Worm (Caenorhabditis elegans): Measurements from ENCODE around the gene srr-6.

DNA sequence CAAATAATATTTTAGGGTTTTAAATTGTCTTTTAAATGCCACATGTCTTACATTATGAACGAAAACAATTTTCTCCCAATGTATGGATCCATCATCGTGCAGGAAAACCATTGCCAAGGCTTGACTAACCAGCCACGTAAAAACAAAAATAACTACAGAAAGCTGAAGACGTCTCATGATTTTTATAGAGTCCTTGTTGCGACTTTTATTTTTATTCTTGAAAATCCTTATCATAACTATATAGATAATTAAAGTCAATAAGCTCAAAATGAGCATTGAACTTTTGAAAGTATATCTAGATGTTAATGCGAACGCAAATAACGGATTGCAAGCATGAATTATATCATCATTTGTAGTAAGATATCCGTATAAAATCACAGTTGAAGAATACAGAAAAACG, 32.5 kb upstream of the srr-6 start:
- TF ChIP-seq nhr-77 (tag; optimal IDR thresholded peaks at IDR 0.05) (no peak), ces-1 (GFP tag; optimal IDR thresholded peaks at IDR 0.05) (no peak), ceh-28 (tag; optimal IDR thresholded peaks at IDR 0.05) (no peak), lin-15B (tag; optimal IDR thresholded peaks at IDR 0.05) (no peak), pha-4 (GFP tag; IDR thresholded peaks at IDR 0.05) (no peak), pha-4 (tag; optimal IDR thresholded peaks at IDR 0.05) (no peak), zfp-3 (GFP tag; conservative IDR thresholded peaks at IDR 0.05) (no peak), unc-130 (GFP tag; optimal IDR thresholded peaks at IDR 0.05) (no peak), madf-5 (GFP tag; IDR thresholded peaks at IDR 0.05) (no peak), lin-13 (GFP tag; optimal IDR thresholded peaks at IDR 0.05) (no peak), ceh-82 (tag; optimal IDR thresholded peaks at IDR 0.05) (no peak), fos-1 (tag; optimal IDR thresholded peaks at IDR 0.05) (no peak), mxl-3 (GFP tag; optimal IDR thresholded peaks at IDR 0.05) (no peak)
